Worm (Caenorhabditis elegans) whole organism, L1 larva: ENCODE data around the gene Y55B1BL.1.

Experiments
- aly-2 ChIP-seq: fragments of 150-350 bp; optimal IDR thresholded peaks from 2 replicates; lab custom pipeline; 2014; ENCODE audit warnings: missing biosample characterization, missing genetic modification characterization
- ceh-82 ChIP-seq, 3 experiments: fragments of 150-350 bp in 1 of 3; sonication (generic microtip) in 2 of 3; optimal IDR thresholded peaks; 2 replicates each; lab custom pipeline; 2014 to 2017; ENCODE audit warnings: missing biosample characterization in 3 of 3, missing genetic modification characterization in 3 of 3
- isw-1 ChIP-seq: fragments of 200-800 bp; sonication (Bioruptor generic); IDR thresholded peaks from 2 replicates; pipeline ENCODE4 v1.3.6; 2022; ENCODE audit warnings: missing genetic modification characterization, missing compliant biosample characterization
- mep-1 ChIP-seq: fragments of 150-350 bp; optimal IDR thresholded peaks from 2 replicates; lab custom pipeline; 2014; ENCODE audit warnings: missing biosample characterization, missing genetic modification characterization
- snpc-4 ChIP-seq: fragments of 150-350 bp; optimal IDR thresholded peaks from 2 replicates; lab custom pipeline; 2014; ENCODE audit warnings: missing biosample characterization, missing genetic modification characterization
- unc-130 ChIP-seq: fragments of 150-350 bp; optimal IDR thresholded peaks from 2 replicates; lab custom pipeline; 2017; ENCODE audit warnings: missing biosample characterization, missing genetic modification characterization, inconsistent platforms
- zag-1 ChIP-seq: fragments of 150-350 bp; optimal IDR thresholded peaks from 2 replicates; lab custom pipeline; 2014; ENCODE audit warnings: missing biosample characterization, missing genetic modification characterization

ce11 chrIII:446860-447259 is 44.7 kb downstream of the Y55B1BL.1 start:
- TF ChIP-seq mep-1 (tag; lab: Kevin White, UChicago) (no peak), unc-130 (tag; lab: Kevin White, UChicago) (no peak), ceh-82 (tag; optimal IDR thresholded peaks at IDR 0.05; lab: Kevin White, UChicago) (no peak), aly-2 (tag; lab: Kevin White, UChicago) (no peak), snpc-4 (tag; lab: Kevin White, UChicago) (no peak), zag-1 (tag; lab: Kevin White, UChicago) (no peak), isw-1 (no peak)
